Fruit fly (Drosophila melanogaster): ENCODE data around the gene CG18404.

DNA sequence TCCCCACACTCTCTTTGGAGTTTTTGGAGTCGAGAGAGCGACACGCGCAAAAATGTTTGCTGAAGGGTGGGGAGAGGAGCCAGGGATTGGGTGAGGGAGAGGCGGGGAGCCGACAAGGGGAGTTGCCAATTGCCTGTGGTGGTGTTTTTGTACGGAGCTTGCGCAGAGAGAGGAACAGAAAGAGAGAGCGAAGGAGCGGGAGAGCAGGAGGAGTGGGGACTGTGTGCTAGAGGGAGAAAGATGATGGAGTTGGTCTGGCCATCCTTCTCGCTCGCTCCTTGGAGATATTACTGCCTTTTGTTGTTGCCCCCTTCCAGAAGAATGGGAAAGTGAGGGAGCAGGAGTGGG is 18.1 kb downstream of the CG18404 start:
- TF ChIP-seq CG33017 (tag; optimal IDR thresholded peaks at IDR 0.05) (no peak), CG7101 (tag; optimal IDR thresholded peaks at IDR 0.05) (no peak), CG12768 (GFP tag; optimal IDR thresholded peaks at IDR 0.05) (no peak), toe (GFP tag; optimal IDR thresholded peaks at IDR 0.05) (no peak), Mnt (GFP tag; optimal IDR thresholded peaks at IDR 0.05) (no peak), pad (GFP tag; optimal IDR thresholded peaks at IDR 0.05) (no peak), Crg-1 (GFP tag; optimal IDR thresholded peaks at IDR 0.05) (no peak), CG7045 (GFP tag; optimal IDR thresholded peaks at IDR 0.05) (no peak), CG1620 (GFP tag; optimal IDR thresholded peaks at IDR 0.05) (no peak), CG11617 (GFP tag; optimal IDR thresholded peaks at IDR 0.05) (no peak), kay (GFP tag; ENCODE audit: borderline replicate concordance) (no peak), cic (GFP tag; optimal IDR thresholded peaks at IDR 0.05) (no peak), cnc (optimal IDR thresholded peaks at IDR 0.05) (no peak), ovo (GFP tag; optimal IDR thresholded peaks at IDR 0.05) (no peak)

All from whole organism, adult.